Worm (Caenorhabditis elegans): Measurements from ENCODE around the gene pax-1.
A peak's percentile ranks its signal among the peaks of the same experiment; 100 is the strongest.

DNA sequence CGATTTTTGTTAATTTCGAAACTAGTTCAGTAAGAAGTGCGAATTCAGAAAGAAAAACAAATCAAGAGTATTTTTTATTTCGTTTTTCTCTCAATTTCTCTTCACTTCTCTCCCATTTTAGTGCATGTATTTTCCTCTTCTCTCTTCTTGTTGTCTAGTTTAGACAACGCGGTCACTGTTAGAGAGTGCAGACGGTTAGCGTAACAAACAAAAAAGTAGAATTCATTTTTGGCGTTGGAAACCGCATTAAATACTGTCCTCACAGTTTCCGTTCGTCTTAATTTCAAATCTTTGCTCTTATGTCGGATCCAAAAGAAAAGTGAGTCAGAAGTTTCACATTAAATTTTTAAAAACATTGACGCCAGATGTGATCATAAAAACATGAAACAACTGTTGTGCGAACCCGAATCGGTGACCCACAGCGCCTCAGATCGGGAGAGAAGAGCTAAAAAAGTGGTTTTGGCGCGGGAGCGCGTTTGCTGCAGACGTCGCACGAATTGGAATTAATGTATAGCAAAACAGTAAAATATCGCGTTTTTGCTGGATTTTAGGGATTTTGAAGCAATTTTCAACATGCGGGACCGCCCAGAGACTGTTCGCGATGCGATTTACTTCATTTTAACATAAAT is 45.7 kb upstream of the pax-1 start, which contains the start of gene srp-7:
- no peak for TF ChIP-seq unc-62 (GFP tag; optimal IDR thresholded peaks at IDR 0.05)
- no peak for TF ChIP-seq skn-1 (tag; optimal IDR thresholded peaks at IDR 0.05)
- no peak for TF ChIP-seq ceh-28 (tag; optimal IDR thresholded peaks at IDR 0.05)
- TF ChIP-seq fkh-10 (GFP tag; optimal IDR thresholded peaks at IDR 0.05), result no peak
- TF ChIP-seq nhr-11 (tag; optimal IDR thresholded peaks at IDR 0.05), result no peak
- no peak for TF ChIP-seq mdl-1 (tag; optimal IDR thresholded peaks at IDR 0.05)
- no peak for TF ChIP-seq aly-2 (tag; optimal IDR thresholded peaks at IDR 0.05)
- TF ChIP-seq nhr-237 (tag; optimal IDR thresholded peaks at IDR 0.05), result no peak
- TF ChIP-seq nfya-1 (tag; optimal IDR thresholded peaks at IDR 0.05; ENCODE audit: insufficient read depth), result peak; percentile 41
- TF ChIP-seq fos-1 (tag; optimal IDR thresholded peaks at IDR 0.05), result no peak
